Worm (Caenorhabditis elegans): ENCODE results near the gene Y39F10C.3.

DNA sequence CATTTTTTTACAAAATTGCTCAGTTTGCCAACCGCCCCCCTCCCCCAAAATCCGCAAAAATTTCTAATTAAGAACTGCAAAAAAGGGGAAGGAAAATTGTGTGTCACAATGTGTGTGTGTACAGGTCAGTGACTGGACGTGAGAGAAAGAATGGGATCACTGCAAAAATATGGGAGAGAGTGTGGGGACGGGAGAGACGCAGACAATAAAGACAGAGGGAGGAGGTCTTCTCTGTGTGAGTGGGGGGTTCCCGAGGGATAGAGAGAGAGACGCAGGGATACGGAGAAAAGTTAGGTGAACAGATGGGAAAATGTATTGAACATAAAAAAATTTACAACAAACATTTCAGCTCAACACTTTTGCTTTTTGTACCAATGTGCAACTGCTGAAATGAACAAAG is 48.3 kb upstream of the Y39F10C.3 start:
- TF ChIP-seq F13C5.2 (tag; optimal IDR thresholded peaks at IDR 0.05), result no peak
- no peak for TF ChIP-seq ama-1 (optimal IDR thresholded peaks at IDR 0.05)
- TF ChIP-seq flt-1 (GFP tag; IDR thresholded peaks at IDR 0.05), result no peak
- TF ChIP-seq ceh-13 (GFP tag; optimal IDR thresholded peaks at IDR 0.05), result no peak
- TF ChIP-seq sea-1 (GFP tag; conservative IDR thresholded peaks at IDR 0.05), result no peak
- TF ChIP-seq ets-7 (tag; optimal IDR thresholded peaks at IDR 0.05), result no peak
- TF ChIP-seq hnd-1 (tag; optimal IDR thresholded peaks at IDR 0.05), result no peak
- TF ChIP-seq pes-1 (GFP tag; IDR thresholded peaks at IDR 0.05), result no peak
- TF ChIP-seq ceh-36 (tag; optimal IDR thresholded peaks at IDR 0.05), result no peak

Measured in whole organism, early embryonic.